Fruit fly (Drosophila melanogaster) S2 (cell line): ENCODE data around the gene Ir94c.

Experiments
- CG8478 ChIP-seq: fragments of >200 bp; optimal IDR thresholded peaks from 2 replicates; lab custom pipeline; 2018
- CTCF ChIP-seq, 2 experiments: fragments of >200 bp; optimal IDR thresholded peaks; 2 replicates each; lab custom pipeline; 2018

- TF ChIP-seq CTCF (optimal IDR thresholded peaks at IDR 0.05; lab: Kevin White, UChicago) (no peak), CG8478 (lab: Kevin White, UChicago) (no peak)
These were observed 29.0 kb upstream of the Ir94c start for dm6 chr3R:22148274-22148673.
